Worm (Caenorhabditis elegans): ENCODE data around the gene faah-2.

DNA sequence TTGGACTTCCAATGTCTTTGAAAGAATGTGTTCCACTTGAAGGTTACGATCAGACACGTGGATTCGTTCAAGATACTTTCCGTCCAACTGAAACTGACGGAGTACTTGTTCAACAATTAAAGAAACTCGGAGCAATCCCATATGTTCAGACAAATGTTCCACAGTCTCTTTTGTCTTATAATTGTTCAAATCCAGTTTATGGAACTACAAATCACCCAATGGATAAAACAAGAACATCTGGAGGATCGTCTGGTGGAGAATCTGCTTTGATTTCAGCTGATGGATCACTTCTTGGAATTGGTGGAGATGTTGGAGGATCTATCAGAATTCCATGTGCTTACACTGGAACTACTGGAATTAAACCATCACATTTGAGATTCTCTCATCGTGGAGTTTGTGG, 918 bp downstream of the faah-2 start:
- TF ChIP-seq W03F9.2 (tag; optimal IDR thresholded peaks at IDR 0.05), result no peak
- no peak for TF ChIP-seq him-1 (tag; optimal IDR thresholded peaks at IDR 0.05)
